Worm (Caenorhabditis elegans) whole organism, young adult: ENCODE results near the gene fbxa-213.

Experiments
- B0336.3 ChIP-seq: fragments of 200-800 bp; sonication (Bioruptor generic); IDR thresholded peaks from 2 replicates; pipeline ENCODE4 v1.3.6; 2022; ENCODE audit warnings: missing genetic modification characterization, missing compliant biosample characterization
- F22D6.2 ChIP-seq: sonication (generic microtip); optimal IDR thresholded peaks from 2 replicates; lab custom pipeline; 2016; ENCODE audit warnings: mild to moderate bottlenecking, missing genetic modification characterization, missing compliant biosample characterization
- F52B5.7 ChIP-seq: sonication (generic microtip); optimal IDR thresholded peaks from 2 replicates; lab custom pipeline; 2016; ENCODE audit warnings: mild to moderate bottlenecking, missing genetic modification characterization, missing compliant biosample characterization
- F55B11.4 ChIP-seq: sonication (generic microtip); optimal IDR thresholded peaks from 2 replicates; lab custom pipeline; 2016; ENCODE audit warnings: missing compliant biosample characterization, missing genetic modification characterization, borderline replicate concordance; ENCODE audit not compliant: insufficient read depth
- F57C9.4 ChIP-seq: sonication (generic microtip); optimal IDR thresholded peaks from 2 replicates; lab custom pipeline; 2017; ENCODE audit warnings: mild to moderate bottlenecking, missing genetic modification characterization, missing compliant biosample characterization
- K12H6.12 ChIP-seq: fragments of 200-800 bp; sonication (Bioruptor generic); optimal IDR thresholded peaks from 2 replicates; lab custom pipeline; 2018; ENCODE audit warnings: mild to moderate bottlenecking, missing genetic modification characterization, missing compliant biosample characterization
- T07F8.4 ChIP-seq: sonication (generic microtip); optimal IDR thresholded peaks from 2 replicates; lab custom pipeline; 2016; ENCODE audit warnings: mild to moderate bottlenecking, missing genetic modification characterization, moderate library complexity, missing compliant biosample characterization
- Y79H2A.3 ChIP-seq: fragments of 200-800 bp; sonication (Bioruptor generic); conservative IDR thresholded peaks from 2 replicates; pipeline ENCODE4 v1.3.6; 2022; ENCODE audit warnings: missing genetic modification reagents, missing genetic modification characterization, missing compliant biosample characterization
- Y95B8A.8 ChIP-seq: fragments of 200-800 bp; sonication (Bioruptor generic); IDR thresholded peaks from 2 replicates; pipeline ENCODE4 v1.3.6; 2022; ENCODE audit warnings: missing genetic modification reagents, missing genetic modification characterization, missing compliant biosample characterization
- ZK185.1 ChIP-seq: sonication (generic microtip); optimal IDR thresholded peaks from 2 replicates; lab custom pipeline; 2016; ENCODE audit warnings: mild to moderate bottlenecking, missing genetic modification characterization, missing compliant biosample characterization; ENCODE audit not compliant: poor library complexity, severe bottlenecking
- ama-1 ChIP-seq, 3 experiments: fragments of 150-350 bp in 1 of 3; sonication (generic microtip) in 2 of 3; optimal IDR thresholded peaks; 2 replicates each; lab custom pipeline; 2014 to 2018; ENCODE audit warnings: missing biosample characterization in 2 of 3, missing genetic modification characterization in 2 of 3, missing genetic modification reagents in 2 of 3
- aptf-3 ChIP-seq: fragments of 200-800 bp; sonication (Bioruptor generic); IDR thresholded peaks from 2 replicates; pipeline ENCODE4 v1.3.6; 2022; ENCODE audit warnings: missing genetic modification characterization, missing compliant biosample characterization
- atf-7 ChIP-seq: sonication (generic microtip); optimal IDR thresholded peaks from 2 replicates; lab custom pipeline; 2017; ENCODE audit warnings: mild to moderate bottlenecking, missing genetic modification characterization, missing compliant biosample characterization
- athp-1 ChIP-seq: sonication (generic microtip); optimal IDR thresholded peaks from 2 replicates; lab custom pipeline; 2017; ENCODE audit warnings: mild to moderate bottlenecking, missing genetic modification characterization, missing compliant biosample characterization
- attf-5 ChIP-seq: fragments of 200-800 bp; sonication (Bioruptor generic); optimal IDR thresholded peaks from 2 replicates; lab custom pipeline; 2018; ENCODE audit warnings: mild to moderate bottlenecking, missing genetic modification characterization, missing compliant biosample characterization
- bed-1 ChIP-seq: fragments of 200-800 bp; sonication (Bioruptor generic); IDR thresholded peaks from 2 replicates; pipeline ENCODE4 v1.3.6; 2022; ENCODE audit warnings: missing genetic modification reagents, missing genetic modification characterization, missing compliant biosample characterization
- ccch-3 ChIP-seq: fragments of 200-800 bp; sonication (Bioruptor generic); optimal IDR thresholded peaks from 2 replicates; lab custom pipeline; 2018; ENCODE audit warnings: mild to moderate bottlenecking, missing genetic modification characterization, missing compliant biosample characterization
- cebp-2 ChIP-seq: fragments of 200-800 bp; sonication (Bioruptor generic); IDR thresholded peaks from 2 replicates; pipeline ENCODE4 v1.3.6; 2022; ENCODE audit warnings: missing genetic modification characterization, missing compliant biosample characterization
- ceh-40 ChIP-seq: fragments of 200-800 bp; sonication (Bioruptor generic); IDR thresholded peaks from 2 replicates; pipeline ENCODE4 v1.3.6; 2022; ENCODE audit warnings: missing genetic modification characterization, missing compliant biosample characterization
- chd-7 ChIP-seq: sonication (generic microtip); optimal IDR thresholded peaks from 2 replicates; lab custom pipeline; 2016; ENCODE audit warnings: mild to moderate bottlenecking, missing genetic modification characterization, moderate library complexity, missing compliant biosample characterization
- dpff-1 ChIP-seq: sonication (generic microtip); optimal IDR thresholded peaks from 2 replicates; lab custom pipeline; 2017; ENCODE audit warnings: mild to moderate bottlenecking, missing genetic modification characterization, missing compliant biosample characterization
- egl-18 ChIP-seq: fragments of 200-800 bp; sonication (Bioruptor generic); IDR thresholded peaks from 2 replicates; pipeline ENCODE4 v1.3.6; 2022; ENCODE audit warnings: missing genetic modification reagents, missing genetic modification characterization, missing compliant biosample characterization
- egl-44 ChIP-seq: fragments of 200-800 bp; sonication (Bioruptor generic); IDR thresholded peaks from 2 replicates; pipeline ENCODE4 v1.3.6; 2022; ENCODE audit warnings: missing genetic modification reagents, missing genetic modification characterization, missing compliant biosample characterization
- ekl-4 ChIP-seq: fragments of 200-800 bp; sonication (Bioruptor generic); IDR thresholded peaks from 2 replicates; pipeline ENCODE4 v1.3.6; 2022; ENCODE audit warnings: missing genetic modification reagents, missing genetic modification characterization, missing compliant biosample characterization
- hsf-1 ChIP-seq: fragments of 200-800 bp; sonication (Bioruptor generic); IDR thresholded peaks from 2 replicates; pipeline ENCODE4 v1.3.6; 2022; ENCODE audit warnings: missing genetic modification reagents, missing genetic modification characterization, missing compliant biosample characterization
- lag-1 ChIP-seq: fragments of 200-800 bp; sonication (Bioruptor generic); IDR thresholded peaks from 2 replicates; pipeline ENCODE4 v1.3.6; 2022; ENCODE audit warnings: missing genetic modification reagents, missing genetic modification characterization, missing compliant biosample characterization
- lin-26 ChIP-seq: fragments of 200-800 bp; sonication (Bioruptor generic); IDR thresholded peaks from 2 replicates; pipeline ENCODE4 v1.3.6; 2022; ENCODE audit warnings: missing genetic modification reagents, missing genetic modification characterization, missing compliant biosample characterization
- lsl-1 ChIP-seq: fragments of 200-800 bp; sonication (Bioruptor generic); optimal IDR thresholded peaks from 2 replicates; lab custom pipeline; 2018; ENCODE audit warnings: mild to moderate bottlenecking, missing genetic modification characterization, moderate library complexity, missing compliant biosample characterization
- madf-8 ChIP-seq: fragments of 200-800 bp; sonication (Bioruptor generic); conservative IDR thresholded peaks from 2 replicates; pipeline ENCODE4 v1.3.6; 2022; ENCODE audit warnings: missing genetic modification reagents, missing genetic modification characterization, missing compliant biosample characterization
- mxl-1 ChIP-seq: sonication (generic microtip); optimal IDR thresholded peaks from 2 replicates; lab custom pipeline; 2016; ENCODE audit warnings: missing genetic modification characterization, missing compliant biosample characterization
- nhr-27 ChIP-seq: fragments of 200-800 bp; sonication (Bioruptor generic); optimal IDR thresholded peaks from 2 replicates; lab custom pipeline; 2018; ENCODE audit warnings: mild to moderate bottlenecking, missing genetic modification characterization, moderate library complexity, missing compliant biosample characterization
- snpc-1.1 ChIP-seq: sonication (generic microtip); optimal IDR thresholded peaks from 2 replicates; lab custom pipeline; 2017; ENCODE audit warnings: missing genetic modification characterization, mild to moderate bottlenecking, missing compliant biosample characterization, antibody characterized with exemption, moderate library complexity, missing genotype, missing genetic modification reagents; ENCODE audit not compliant: insufficient read depth
- snpc-3.4 ChIP-seq: sonication (generic microtip); optimal IDR thresholded peaks from 2 replicates; lab custom pipeline; 2017; ENCODE audit warnings: missing genetic modification characterization, mild to moderate bottlenecking, missing compliant biosample characterization, antibody characterized with exemption, moderate library complexity, missing genotype, missing genetic modification reagents
- zfh-2 ChIP-seq: fragments of 200-800 bp; sonication (Bioruptor generic); conservative IDR thresholded peaks from 2 replicates; pipeline ENCODE4 v1.3.6; 2022; ENCODE audit warnings: missing genetic modification reagents, missing genetic modification characterization, missing compliant biosample characterization
- ztf-18 ChIP-seq: sonication (generic microtip); optimal IDR thresholded peaks from 2 replicates; lab custom pipeline; 2016; ENCODE audit warnings: missing genotype, mild to moderate bottlenecking, missing genetic modification characterization, missing compliant biosample characterization

fbxa-213 gene

DNA sequence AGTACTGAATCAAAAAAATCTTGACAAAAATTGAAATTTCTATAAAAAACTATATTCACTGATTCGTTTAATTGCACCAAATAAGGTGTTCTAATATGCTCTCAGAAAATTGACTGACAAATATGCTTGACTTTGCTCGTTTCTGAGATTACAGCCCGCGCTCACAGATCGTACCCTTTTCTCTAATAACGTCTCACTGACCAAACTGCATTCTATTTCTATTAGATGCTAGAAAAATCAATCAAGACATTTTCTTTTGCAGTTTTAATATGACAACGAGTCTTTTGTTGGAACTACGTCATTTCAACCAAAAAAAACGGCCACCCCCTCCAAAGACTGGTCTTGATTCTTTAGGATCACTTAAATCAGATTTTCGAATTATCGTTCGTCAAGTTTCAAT lies 14.0 kb upstream of the fbxa-213 start, which contains the start of gene clec-247 (continued):
- TF ChIP-seq mxl-1 (tag; lab: Kevin White, UChicago), result no peak

DNA sequence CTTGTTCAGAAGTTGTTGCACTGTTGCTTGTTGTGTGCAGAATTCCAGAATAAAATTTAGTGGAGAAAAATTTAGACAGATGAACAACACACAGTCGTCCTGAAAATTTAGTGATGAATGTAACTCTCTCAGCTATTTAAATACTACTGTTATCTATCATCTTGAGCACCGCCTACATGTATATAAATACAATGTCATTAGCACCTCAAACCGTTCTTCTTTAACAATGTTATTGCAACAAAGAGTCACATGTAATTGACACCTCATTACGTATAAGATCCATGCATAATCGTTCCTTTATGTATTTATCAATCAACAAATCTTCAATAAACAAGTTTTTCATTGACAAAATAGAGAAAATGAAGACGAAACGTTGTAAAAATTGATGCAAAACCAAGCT lies 12.1 kb upstream of the fbxa-213 start, which contains the start of gene Y51A2A.16:
Y51A2A.16 (minus strand) TSS at position 101 of the 400 bp plus-strand sequence.
- TF ChIP-seq Y79H2A.3 (GFP tag; lab: Robert Waterston, UW), result no peak
- TF ChIP-seq bed-1 (GFP tag; lab: Robert Waterston, UW), result no peak
- no peak for TF ChIP-seq madf-8
- TF ChIP-seq F55B11.4, result no peak
- no peak for TF ChIP-seq egl-18 (GFP tag; lab: Robert Waterston, UW)
- TF ChIP-seq zfh-2 (GFP tag; lab: Robert Waterston, UW), result no peak
- TF ChIP-seq chd-7 (tag; lab: Kevin White, UChicago), result no peak
- TF ChIP-seq lag-1 (GFP tag; lab: Robert Waterston, UW), result no peak

DNA sequence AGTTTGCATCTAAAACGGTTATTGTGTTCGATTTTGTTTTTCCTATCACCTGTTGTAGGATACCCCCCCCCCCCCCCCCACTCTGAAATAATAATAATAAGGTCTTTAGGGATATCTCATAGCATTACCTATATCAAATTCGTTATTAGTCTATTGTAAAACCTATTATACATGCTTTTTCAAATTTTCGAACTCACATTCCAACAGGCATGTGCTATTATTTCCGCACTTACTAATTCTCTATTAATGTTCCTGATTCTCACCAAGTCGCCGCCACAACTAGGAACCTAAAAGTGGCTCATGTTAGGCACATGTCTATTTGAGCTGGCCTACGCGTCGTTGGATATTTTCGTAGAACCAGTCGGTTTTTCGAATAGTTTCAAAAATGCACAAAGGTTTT lies 1.8 kb upstream of the fbxa-213 start, which contains the start of gene Y37H2C.4:
Y37H2C.4 (plus strand) TSS at position 301 of the 400 bp plus-strand sequence.
- TF ChIP-seq egl-44 (GFP tag; lab: Robert Waterston, UW) (no peak), B0336.3 (GFP tag; lab: Robert Waterston, UW) (no peak), ekl-4 (no peak), ZK185.1 (tag; lab: Kevin White, UChicago) (no peak), ama-1 (optimal IDR thresholded peaks at IDR 0.05; lab: Kevin White, UChicago) (no peak), ama-1 (GFP tag; optimal IDR thresholded peaks at IDR 0.05; lab: Kevin White, UChicago) (no peak), lin-26 (no peak), nhr-27 (tag; lab: Kevin White, UChicago) (no peak), athp-1 (tag; lab: Kevin White, UChicago) (no peak), snpc-1.1 (no peak), atf-7 (tag; lab: Kevin White, UChicago) (no peak), hsf-1 (GFP tag; lab: Robert Waterston, UW) (no peak), ccch-3 (GFP tag; lab: Kevin White, UChicago) (no peak), F52B5.7 (tag; lab: Kevin White, UChicago) (no peak), K12H6.12 (no peak)

DNA sequence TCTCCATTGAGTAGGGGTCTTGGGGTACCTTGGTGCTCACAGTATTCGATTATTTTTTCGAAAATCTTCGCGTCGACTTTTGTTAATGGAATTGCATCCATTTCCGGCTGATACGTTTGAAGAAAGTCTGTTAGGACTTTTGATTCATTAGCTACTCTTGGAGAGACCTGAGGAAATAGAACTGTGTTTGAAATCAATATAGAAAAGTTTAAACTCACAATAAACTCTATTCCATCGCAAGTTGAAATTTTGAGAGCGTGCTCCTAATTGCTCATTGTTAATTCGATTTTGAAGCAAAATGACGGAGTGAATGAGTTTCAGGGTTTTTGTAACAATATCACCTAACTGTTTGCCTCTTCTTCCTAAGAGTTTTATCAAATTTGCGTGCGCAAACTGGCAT lies 1.2 kb upstream of the fbxa-213 start, which contains the start of gene skr-6:
skr-6 (minus strand) TSS at position 101 of the 400 bp plus-strand sequence.
- TF ChIP-seq chd-7 (tag; lab: Kevin White, UChicago), result no peak
- TF ChIP-seq ztf-18 (tag; lab: Kevin White, UChicago), result no peak
- TF ChIP-seq T07F8.4 (tag; lab: Kevin White, UChicago), result no peak
- TF ChIP-seq ceh-40 (GFP tag; lab: Robert Waterston, UW), result no peak
- TF ChIP-seq egl-44 (GFP tag; lab: Robert Waterston, UW), result no peak
- TF ChIP-seq aptf-3 (GFP tag; lab: Robert Waterston, UW), result no peak
- TF ChIP-seq snpc-3.4, result no peak
- no peak for TF ChIP-seq lin-26
- no peak for TF ChIP-seq egl-18 (GFP tag; lab: Robert Waterston, UW)
- TF ChIP-seq mxl-1 (tag; lab: Kevin White, UChicago), result no peak
- no peak for TF ChIP-seq F57C9.4
- no peak for TF ChIP-seq lag-1 (GFP tag; lab: Robert Waterston, UW)
- no peak for TF ChIP-seq lsl-1 (GFP tag; lab: Kevin White, UChicago)
- no peak for TF ChIP-seq Y95B8A.8 (GFP tag; lab: Robert Waterston, UW)
- no peak for TF ChIP-seq dpff-1 (tag; lab: Kevin White, UChicago)
- no peak for TF ChIP-seq F22D6.2 (tag; lab: Kevin White, UChicago)
- no peak for TF ChIP-seq cebp-2 (GFP tag; lab: Robert Waterston, UW)
- no peak for TF ChIP-seq attf-5 (GFP tag; lab: Kevin White, UChicago)
- TF ChIP-seq, all 124 proteins: peak for 0
